Worm (Caenorhabditis elegans): Measurements from ENCODE around the gene F35B12.9.

ce11 chrV:11624954-11625353, 24.0 kb downstream of the F35B12.9 start:
- TF ChIP-seq pha-4 (tag; optimal IDR thresholded peaks at IDR 0.05) (no peak), pqm-1 (tag; optimal IDR thresholded peaks at IDR 0.05) (no peak), nhr-23 (tag; optimal IDR thresholded peaks at IDR 0.05) (no peak), R02D3.7 (tag; optimal IDR thresholded peaks at IDR 0.05) (no peak), ama-1 (optimal IDR thresholded peaks at IDR 0.05) (no peak), nhr-76 (tag; optimal IDR thresholded peaks at IDR 0.05) (no peak), nhr-12 (tag; optimal IDR thresholded peaks at IDR 0.05) (no peak), elt-1 (tag; optimal IDR thresholded peaks at IDR 0.05) (no peak), skn-1 (tag; optimal IDR thresholded peaks at IDR 0.05) (no peak), unc-39 (tag; optimal IDR thresholded peaks at IDR 0.05) (no peak), ztf-4 (tag; optimal IDR thresholded peaks at IDR 0.05) (no peak), fkh-10 (GFP tag; optimal IDR thresholded peaks at IDR 0.05) (no peak)
